Fruit fly (Drosophila melanogaster) Kc167 (cell line): ENCODE measurements around the gene CG8509.

Source experiments
- Myc ChIP-seq: fragments of >200 bp; optimal IDR thresholded peaks from 2 replicates; lab custom pipeline; 2017; ENCODE audit warnings: missing external identifiers
- Sin3A ChIP-seq: fragments of >200 bp; optimal IDR thresholded peaks from 2 replicates; lab custom pipeline; 2018; ENCODE audit warnings: missing external identifiers
- h ChIP-seq: fragments of >200 bp; optimal IDR thresholded peaks from 3 replicates; lab custom pipeline; 2018; ENCODE audit warnings: missing external identifiers
- insv ChIP-seq: fragments of >200 bp; optimal IDR thresholded peaks from 3 replicates; lab custom pipeline; 2018; ENCODE audit warnings: missing external identifiers
- psq ChIP-seq: fragments of >200 bp; optimal IDR thresholded peaks from 2 replicates; lab custom pipeline; 2017; ENCODE audit warnings: missing external identifiers
- ttk ChIP-seq: sonication (Bioruptor generic); optimal IDR thresholded peaks from 2 replicates; lab custom pipeline; 2017; ENCODE audit warnings: missing external identifiers

CG8509 gene

DNA sequence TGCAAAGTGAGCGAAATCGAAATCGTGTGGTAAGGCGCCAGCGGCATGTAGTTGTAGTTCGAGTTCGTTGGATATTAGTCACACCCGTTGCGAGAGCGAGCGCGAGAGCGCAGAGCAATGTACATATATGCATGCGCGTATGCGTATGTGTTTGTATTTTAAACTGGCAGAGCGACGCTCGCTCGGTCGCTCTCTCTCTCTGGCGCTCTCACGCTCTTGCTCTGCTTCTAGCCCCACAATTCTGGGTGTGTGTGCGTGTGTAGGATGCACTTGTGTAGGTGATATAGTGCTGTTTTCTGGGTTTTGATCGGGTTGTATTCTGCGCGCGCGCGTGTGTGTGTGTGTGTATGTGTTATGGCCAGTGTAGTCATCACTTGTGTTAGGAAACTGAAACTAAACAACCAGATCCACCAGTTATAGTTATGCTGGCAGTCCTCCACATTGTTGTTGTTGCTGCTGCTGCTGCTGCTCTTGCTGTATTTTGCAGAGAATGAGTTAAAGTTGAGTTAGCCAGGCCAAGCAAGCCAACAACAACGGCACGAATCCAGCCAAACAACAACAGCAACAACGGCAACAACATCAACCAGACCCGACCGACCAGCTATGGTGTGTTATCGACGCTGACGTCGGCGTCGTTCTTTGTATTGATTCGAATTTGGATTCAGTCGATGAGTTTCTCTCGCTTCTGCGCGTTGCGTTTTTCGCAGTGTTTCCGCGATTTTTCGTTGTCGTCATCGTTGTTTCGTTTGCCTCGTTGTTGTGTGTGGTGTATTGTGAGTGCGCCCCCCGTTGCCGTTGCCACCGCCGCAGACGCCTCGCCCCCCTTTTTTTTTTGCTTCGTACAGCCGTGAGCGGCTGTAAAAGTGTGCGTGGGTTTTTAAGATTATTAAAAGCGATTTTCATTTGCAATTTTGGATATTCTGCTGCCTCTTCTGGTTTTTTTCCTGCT is 2.6 kb downstream of the CG8509 start:
- TF ChIP-seq h (lab: Kevin White, UChicago): no peak

dm6 chrX:15812615-15812995 is 3.2 kb downstream of the CG8509 start:
- no peak for TF ChIP-seq Sin3A (lab: Kevin White, UChicago)
- TF ChIP-seq h (lab: Kevin White, UChicago): no peak
- no peak for TF ChIP-seq ttk (lab: Kevin White, UChicago)
- TF ChIP-seq psq (lab: Kevin White, UChicago): no peak
- TF ChIP-seq insv (lab: Kevin White, UChicago): no peak
- TF ChIP-seq Myc: no peak

DNA sequence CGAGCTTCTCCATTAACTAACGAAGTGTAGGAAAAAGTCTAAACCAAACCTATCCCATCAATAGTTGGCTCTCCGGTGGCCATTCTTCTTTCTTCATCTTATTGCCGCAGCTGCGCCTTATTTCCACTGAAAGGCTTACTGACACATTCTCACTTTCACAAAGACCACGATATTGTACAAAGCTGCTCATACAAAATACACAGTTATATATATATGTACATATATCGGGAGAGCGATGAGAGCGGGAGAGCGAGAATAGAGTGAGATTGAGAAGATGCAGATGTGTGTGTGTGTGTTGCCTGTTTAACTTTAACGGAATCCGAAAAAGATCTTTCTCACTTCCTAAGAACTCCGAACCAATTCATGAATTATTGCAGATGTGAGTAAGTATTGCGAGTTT is 3.9 kb downstream of the CG8509 start:
- TF ChIP-seq h (lab: Kevin White, UChicago): no peak
- TF ChIP-seq psq (lab: Kevin White, UChicago): no peak
- no peak for TF ChIP-seq Sin3A (lab: Kevin White, UChicago)
- TF ChIP-seq insv (lab: Kevin White, UChicago): no peak
- TF ChIP-seq Myc: no peak
- TF ChIP-seq ttk (lab: Kevin White, UChicago): no peak

DNA sequence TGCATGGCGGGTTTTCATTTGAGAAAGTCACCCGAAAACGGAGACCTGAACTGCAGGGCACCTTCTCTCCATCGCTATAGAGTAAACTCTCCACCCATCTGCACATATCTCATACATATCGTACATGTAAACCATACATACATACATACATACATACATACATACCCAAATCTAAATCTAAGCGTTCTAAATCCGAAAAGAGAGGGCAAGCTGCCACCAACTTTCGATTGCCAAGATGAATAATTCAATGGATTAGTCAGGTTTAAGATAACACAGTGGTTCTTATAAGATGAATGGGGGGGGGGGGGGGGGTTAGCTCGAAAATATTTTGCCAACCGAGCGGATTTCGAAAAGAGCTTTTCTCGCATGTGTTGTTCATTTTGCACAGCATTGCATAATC is 5.1 kb downstream of the CG8509 start:
- TF ChIP-seq h (lab: Kevin White, UChicago) (no peak), Myc (no peak), insv (lab: Kevin White, UChicago) (no peak)

dm6 chrX:15816127-15816526 is 6.8 kb downstream of the CG8509 start:
- TF ChIP-seq Sin3A (lab: Kevin White, UChicago) (no peak), psq (lab: Kevin White, UChicago) (no peak), insv (lab: Kevin White, UChicago) (no peak), h (lab: Kevin White, UChicago) (no peak), ttk (lab: Kevin White, UChicago) (no peak), Myc (no peak)

- TF ChIP-seq Myc (no peak), insv (lab: Kevin White, UChicago) (no peak), psq (lab: Kevin White, UChicago) (no peak), h (lab: Kevin White, UChicago) (no peak), ttk (lab: Kevin White, UChicago) (no peak), Sin3A (lab: Kevin White, UChicago) (no peak)
Observed at dm6 chrX:15816905-15817304, 7.5 kb downstream of the CG8509 start.

DNA sequence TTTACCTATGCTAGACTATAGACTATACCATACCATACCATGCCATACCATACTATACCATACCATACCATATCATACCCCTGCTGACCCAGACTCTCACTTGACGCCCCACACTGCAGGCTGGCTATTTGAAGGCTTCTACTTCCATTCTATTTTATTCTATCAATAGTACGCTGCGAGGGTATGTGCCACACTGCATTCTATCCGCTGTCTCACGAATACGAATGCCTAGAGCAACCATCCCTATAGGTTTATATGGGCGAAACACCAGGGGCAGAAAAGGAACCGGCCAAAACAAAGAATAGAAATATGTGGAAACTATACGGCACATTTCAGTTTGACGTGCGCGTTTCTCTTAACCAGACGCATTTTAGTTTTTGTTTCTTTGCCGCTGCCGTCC is 8.5 kb downstream of the CG8509 start:
- TF ChIP-seq psq (lab: Kevin White, UChicago) (no peak), Sin3A (lab: Kevin White, UChicago) (no peak), insv (lab: Kevin White, UChicago) (no peak), ttk (lab: Kevin White, UChicago) (no peak), Myc (no peak), h (lab: Kevin White, UChicago) (no peak)

dm6 chrX:15818608-15819184 is 9.3 kb downstream of the CG8509 start:
- TF ChIP-seq h (lab: Kevin White, UChicago): no peak
- TF ChIP-seq ttk (lab: Kevin White, UChicago): no peak
- no peak for TF ChIP-seq Myc
- no peak for TF ChIP-seq psq (lab: Kevin White, UChicago)
- no peak for TF ChIP-seq Sin3A (lab: Kevin White, UChicago)
- no peak for TF ChIP-seq insv (lab: Kevin White, UChicago)

DNA sequence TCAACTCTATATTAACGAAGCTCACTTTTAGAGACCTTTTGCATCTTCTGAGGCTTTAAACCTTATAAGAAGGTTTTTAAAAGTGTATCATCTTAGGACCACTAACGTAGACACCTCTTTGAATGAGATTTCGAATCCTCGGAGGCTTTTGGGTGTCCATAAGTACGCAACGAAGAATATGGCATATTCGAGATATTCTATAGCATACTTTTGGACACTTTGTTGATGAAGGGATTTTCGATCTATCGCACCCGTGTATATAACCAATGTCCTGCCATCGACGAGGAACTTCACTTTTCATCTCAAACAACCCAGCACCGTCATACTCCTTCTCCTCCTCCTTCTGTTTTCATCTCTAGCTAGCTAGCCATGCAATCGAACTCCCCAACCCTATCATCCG is 13.0 kb downstream of the CG8509 start:
- TF ChIP-seq h (lab: Kevin White, UChicago) (no peak), ttk (lab: Kevin White, UChicago) (no peak), Myc (no peak), psq (lab: Kevin White, UChicago) (no peak), insv (lab: Kevin White, UChicago) (no peak), Sin3A (lab: Kevin White, UChicago) (no peak)

- no peak for TF ChIP-seq insv (lab: Kevin White, UChicago)
- no peak for TF ChIP-seq h (lab: Kevin White, UChicago)
Observed at dm6 chrX:15833957-15834356, 24.6 kb downstream of the CG8509 start.

DNA sequence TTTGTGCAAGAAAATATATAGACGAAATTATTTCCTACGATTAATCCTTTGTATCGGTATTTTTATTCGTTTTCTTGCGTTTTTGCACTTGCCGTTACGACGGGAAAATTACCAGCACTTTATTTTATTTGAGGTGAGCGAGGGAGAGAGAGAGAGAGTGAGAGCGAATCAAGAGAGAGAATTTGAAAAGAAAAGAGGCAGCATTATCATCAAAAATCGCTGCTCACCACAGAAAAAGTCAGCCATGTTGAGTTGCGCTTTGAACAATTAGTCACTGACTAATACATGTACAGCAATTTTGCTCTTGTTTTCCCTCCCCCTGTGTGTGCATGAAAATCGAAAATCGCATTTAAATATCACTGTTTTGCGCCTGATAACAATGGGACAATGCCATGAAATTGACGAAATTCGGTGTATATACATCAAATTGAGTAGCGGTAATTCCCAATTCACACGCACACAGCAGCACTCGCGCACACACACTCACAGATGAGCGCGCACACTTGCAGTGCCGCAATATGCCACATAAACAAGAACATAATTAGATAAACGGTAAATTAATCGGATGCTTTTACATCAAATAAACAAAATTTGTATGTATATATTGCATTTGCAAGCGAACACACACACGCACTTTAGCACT is 25.4 kb downstream of the CG8509 start:
- TF ChIP-seq ttk (lab: Kevin White, UChicago) (no peak), insv (lab: Kevin White, UChicago) (no peak), h (lab: Kevin White, UChicago) (no peak), Sin3A (lab: Kevin White, UChicago) (no peak), Myc (no peak), psq (lab: Kevin White, UChicago) (no peak)

DNA sequence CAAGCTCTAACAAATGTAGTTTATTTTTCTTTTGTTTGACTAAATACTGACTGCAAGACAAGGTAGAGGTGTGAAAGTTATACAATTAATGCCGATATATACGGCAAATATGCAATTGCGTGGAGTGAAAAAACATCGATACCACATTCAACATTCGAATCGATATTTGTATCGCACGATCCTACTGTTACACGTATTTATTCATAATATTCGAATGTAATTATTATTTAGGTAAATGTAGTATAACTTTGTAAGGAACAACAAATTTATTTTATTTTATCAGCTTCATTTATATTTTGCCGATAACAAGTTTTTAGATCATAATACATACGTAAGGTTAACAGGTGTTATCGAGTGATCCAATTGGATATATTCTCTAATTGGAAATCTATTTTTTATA is 26.0 kb downstream of the CG8509 start, which contains the start of gene Chc:
TSS of gene Chc (minus strand) at position 98 of the 400 bp plus-strand sequence.
- TF ChIP-seq h (lab: Kevin White, UChicago) (no peak), psq (lab: Kevin White, UChicago) (no peak), Myc (no peak), Sin3A (lab: Kevin White, UChicago) (no peak), ttk (lab: Kevin White, UChicago) (no peak), insv (lab: Kevin White, UChicago) (no peak)
